Worm (Caenorhabditis elegans) whole organism, L4 larva: ENCODE measurements around the gene dpf-5.

ENCODE experiments used
- ces-1 ChIP-seq: fragments of 150-350 bp; sonication (generic microtip); optimal IDR thresholded peaks from 4 replicates; lab custom pipeline; 2014; ENCODE audit warnings: missing biosample characterization, missing genetic modification reagents, missing genetic modification characterization
- egl-27 ChIP-seq: sonication (generic microtip); optimal IDR thresholded peaks from 3 replicates; lab custom pipeline; 2017; ENCODE audit warnings: missing biosample characterization, missing genetic modification reagents, missing genetic modification characterization
- nhr-10 ChIP-seq: fragments of 150-350 bp; optimal IDR thresholded peaks from 2 replicates; lab custom pipeline; 2014; ENCODE audit warnings: missing biosample characterization, missing genetic modification characterization
- nhr-11 ChIP-seq: fragments of 150-350 bp; optimal IDR thresholded peaks from 2 replicates; lab custom pipeline; 2014; ENCODE audit warnings: missing biosample characterization, missing genetic modification characterization
- pqm-1 ChIP-seq: sonication (generic microtip); optimal IDR thresholded peaks from 2 replicates; lab custom pipeline; 2017; ENCODE audit warnings: missing biosample characterization, missing genetic modification characterization
- zag-1 ChIP-seq: fragments of 150-350 bp; optimal IDR thresholded peaks from 2 replicates; lab custom pipeline; 2014; ENCODE audit warnings: missing biosample characterization, missing genetic modification characterization
- zfp-2 ChIP-seq: sonication (generic microtip); optimal IDR thresholded peaks from 2 replicates; lab custom pipeline; 2016; ENCODE audit warnings: mild to moderate bottlenecking, missing genetic modification characterization, missing compliant biosample characterization
- ztf-7 ChIP-seq: fragments of 150-350 bp; optimal IDR thresholded peaks from 2 replicates; lab custom pipeline; 2014; ENCODE audit warnings: missing biosample characterization, missing genetic modification characterization

- no peak for TF ChIP-seq nhr-11 (tag; lab: Kevin White, UChicago)
- no peak for TF ChIP-seq zfp-2 (tag; lab: Kevin White, UChicago)
- TF ChIP-seq ces-1, result no peak
- TF ChIP-seq zag-1, result no peak
- no peak for TF ChIP-seq pqm-1 (tag; lab: Kevin White, UChicago)
- TF ChIP-seq nhr-10 (tag; lab: Kevin White, UChicago), result no peak
- no peak for TF ChIP-seq egl-27 (tag; lab: Kevin White, UChicago)
- TF ChIP-seq ztf-7 (tag; lab: Kevin White, UChicago), result no peak
Measured at ce11 chrIV:4799114-4799513, 7.3 kb downstream of the dpf-5 start, which contains the start of gene eor-1.
